Fruit fly (Drosophila melanogaster) whole organism, embryonic: ENCODE measurements around the gene Shaw.

Experiments used
- Asciz ChIP-seq: fragments of 200-800 bp; sonication (Bioruptor generic); optimal IDR thresholded peaks from 2 replicates; lab custom pipeline; 2017; ENCODE audit warnings: missing biosample characterization, mild to moderate bottlenecking, missing genetic modification characterization, missing genetic modification reagents
- Awh ChIP-seq: fragments of 200-800 bp; sonication (Bioruptor generic); IDR thresholded peaks from 2 replicates; pipeline ENCODE4, ENCODE4 v1.3.6; 2022; ENCODE audit warnings: missing biosample characterization, missing genetic modification characterization
- C15 ChIP-seq: fragments of 200-800 bp; sonication (Bioruptor generic); IDR thresholded peaks from 3 replicates; pipeline ENCODE4 v1.3.6; 2022; ENCODE audit warnings: missing biosample characterization, missing genetic modification characterization
- CG11560 ChIP-seq: fragments of 200-800 bp; sonication (Bioruptor generic); IDR thresholded peaks from 3 replicates; pipeline ENCODE4 v1.3.6; 2022; ENCODE audit warnings: missing biosample characterization, missing genetic modification characterization
- CG12942 ChIP-seq: fragments of 200-800 bp; sonication (Bioruptor generic); optimal IDR thresholded peaks from 3 replicates; lab custom pipeline; 2016; ENCODE audit warnings: missing biosample characterization, missing genetic modification characterization
- CG13775 ChIP-seq: fragments of 200-800 bp; sonication (Bioruptor generic); optimal IDR thresholded peaks from 3 replicates; lab custom pipeline; 2017; ENCODE audit warnings: missing biosample characterization, mild to moderate bottlenecking, missing genetic modification characterization
- CG13894 ChIP-seq: fragments of 200-800 bp; sonication (Bioruptor generic); optimal IDR thresholded peaks from 3 replicates; lab custom pipeline; 2018; ENCODE audit warnings: missing biosample characterization, mild to moderate bottlenecking, missing genetic modification characterization, moderate library complexity
- CG15073 ChIP-seq: fragments of 200-800 bp; sonication (Bioruptor generic); optimal IDR thresholded peaks from 2 replicates; lab custom pipeline; 2016; ENCODE audit warnings: missing biosample characterization, missing genetic modification characterization
- CG1529 ChIP-seq: fragments of 200-800 bp; sonication (Bioruptor generic); optimal IDR thresholded peaks from 3 replicates; lab custom pipeline; 2018; ENCODE audit warnings: missing biosample characterization, missing genetic modification characterization
- CG15514 ChIP-seq: fragments of 200-800 bp; sonication (Bioruptor generic); optimal IDR thresholded peaks from 3 replicates; lab custom pipeline; 2017; ENCODE audit warnings: missing biosample characterization, missing genetic modification characterization, mild to moderate bottlenecking, moderate library complexity, missing genetic modification reagents
- CG16779 ChIP-seq: fragments of 200-800 bp; sonication (Bioruptor generic); IDR thresholded peaks from 2 replicates; pipeline ENCODE4 v1.3.6; 2022; ENCODE audit warnings: missing biosample characterization, missing genetic modification characterization
- CG1832 ChIP-seq: fragments of 200-800 bp; sonication (Bioruptor generic); optimal IDR thresholded peaks from 2 replicates; lab custom pipeline; 2017; ENCODE audit warnings: missing biosample characterization, mild to moderate bottlenecking, missing genetic modification characterization, inconsistent platforms
- CG18599 ChIP-seq: fragments of 200-800 bp; sonication (Bioruptor generic); optimal IDR thresholded peaks from 3 replicates; lab custom pipeline; 2017; ENCODE audit warnings: missing biosample characterization, missing genetic modification characterization, mild to moderate bottlenecking, moderate library complexity, missing genetic modification reagents
- CG30403 ChIP-seq: fragments of 200-800 bp; sonication (Bioruptor generic); optimal IDR thresholded peaks from 3 replicates; lab custom pipeline; 2016; ENCODE audit warnings: missing biosample characterization, missing genetic modification characterization
- CG33213 ChIP-seq: fragments of 200-800 bp; sonication (Bioruptor generic); optimal IDR thresholded peaks from 3 replicates; lab custom pipeline; 2016; ENCODE audit warnings: missing biosample characterization, missing genetic modification characterization
- CG8765 ChIP-seq: fragments of 200-800 bp; sonication (Bioruptor generic); IDR thresholded peaks from 2 replicates; pipeline ENCODE4 v1.3.6; 2022; ENCODE audit warnings: missing biosample characterization, missing genetic modification characterization
- CrebB ChIP-seq: fragments of 200-800 bp; sonication (Bioruptor generic); optimal IDR thresholded peaks from 3 replicates; lab custom pipeline; 2018; ENCODE audit warnings: missing biosample characterization, mild to moderate bottlenecking, missing genetic modification characterization
- Deaf1 ChIP-seq: fragments of 200-800 bp; optimal IDR thresholded peaks from 3 replicates; lab custom pipeline; 2019; ENCODE audit warnings: missing biosample characterization, mild to moderate bottlenecking, missing genetic modification characterization, moderate library complexity
- Elba2 ChIP-seq: fragments of 200-800 bp; sonication (Bioruptor generic); optimal IDR thresholded peaks from 3 replicates; lab custom pipeline; 2016; ENCODE audit warnings: missing biosample characterization, missing genetic modification characterization
- Ets65A ChIP-seq: fragments of 200-800 bp; sonication (Bioruptor generic); peaks from one replicate; lab custom pipeline; 2016; ENCODE audit warnings: missing biosample characterization, missing genetic modification characterization
- HLHmδ ChIP-seq: fragments of 200-800 bp; sonication (Bioruptor generic); optimal IDR thresholded peaks from 2 replicates; lab custom pipeline; 2018; ENCODE audit warnings: missing biosample characterization, mild to moderate bottlenecking, missing genetic modification characterization, moderate library complexity
- Hr51 ChIP-seq, 2 experiments: fragments of 200-800 bp; sonication (Bioruptor generic); optimal IDR thresholded peaks; 2 replicates in 1 of 2; 3 replicates in 1 of 2; lab custom pipeline; 2016 to 2018; ENCODE audit warnings: missing biosample characterization in 2 of 2, missing genetic modification characterization in 2 of 2, mild to moderate bottlenecking in 1 of 2, moderate library complexity in 1 of 2
- Hr78 ChIP-seq, 2 experiments: fragments of 200-800 bp in 1 of 2; fragments of >200 bp in 1 of 2; sonication (Bioruptor generic) in 1 of 2; optimal IDR thresholded peaks; 2 replicates each; lab custom pipeline; 2017 to 2019; ENCODE audit warnings: missing biosample characterization in 2 of 2, missing genetic modification characterization in 2 of 2, mild to moderate bottlenecking in 1 of 2, moderate library complexity in 1 of 2
- NC2β ChIP-seq: fragments of 200-800 bp; sonication (Bioruptor generic); optimal IDR thresholded peaks from 2 replicates; lab custom pipeline; 2016; ENCODE audit warnings: missing biosample characterization, missing genetic modification characterization
- Neu2 ChIP-seq: fragments of 200-800 bp; sonication (Bioruptor generic); optimal IDR thresholded peaks from 3 replicates; lab custom pipeline; 2016; ENCODE audit warnings: missing biosample characterization, missing genetic modification characterization, borderline replicate concordance
- Tbp ChIP-seq: fragments of >200 bp; optimal IDR thresholded peaks from 2 replicates; lab custom pipeline; 2018; ENCODE audit warnings: missing biosample characterization, missing genetic modification characterization
- ac ChIP-seq: fragments of 200-800 bp; sonication (Bioruptor generic); optimal IDR thresholded peaks from 3 replicates; lab custom pipeline; 2017; ENCODE audit warnings: missing biosample characterization, mild to moderate bottlenecking, missing genetic modification characterization
- amos ChIP-seq: fragments of 200-800 bp; sonication (Bioruptor generic); IDR thresholded peaks from 2 replicates; pipeline ENCODE4 v1.3.6; 2022; ENCODE audit warnings: missing biosample characterization, missing genetic modification characterization; ENCODE audit not compliant: partially characterized antibody
- bigmax ChIP-seq: fragments of 200-800 bp; sonication (Bioruptor generic); optimal IDR thresholded peaks from 2 replicates; lab custom pipeline; 2018; ENCODE audit warnings: missing biosample characterization, mild to moderate bottlenecking, missing genetic modification characterization
- bowl ChIP-seq: fragments of 200-800 bp; sonication (Bioruptor generic); IDR thresholded peaks from 2 replicates; pipeline ENCODE4 v1.3.6; 2022; ENCODE audit warnings: missing biosample characterization, missing genetic modification characterization
- bsh ChIP-seq, 2 experiments: fragments of 200-800 bp; sonication (Bioruptor generic); optimal IDR thresholded peaks; 2 replicates each; lab custom pipeline; 2017 to 2018; ENCODE audit warnings: mild to moderate bottlenecking in 2 of 2, missing biosample characterization in 2 of 2, missing genetic modification characterization in 2 of 2, moderate library complexity in 1 of 2
- chm ChIP-seq: fragments of 200-800 bp; sonication (Bioruptor generic); IDR thresholded peaks from 2 replicates; pipeline ENCODE4 v1.3.6; 2022; ENCODE audit warnings: missing biosample characterization, missing genetic modification characterization
- ci ChIP-seq: fragments of 200-800 bp; sonication (Bioruptor generic); IDR thresholded peaks from 3 replicates; pipeline ENCODE4 v1.3.6; 2022; ENCODE audit warnings: missing biosample characterization, missing genetic modification characterization
- crp ChIP-seq, 2 experiments: fragments of 200-800 bp; sonication (Bioruptor generic); optimal IDR thresholded peaks; 2 replicates in 1 of 2; 3 replicates in 1 of 2; lab custom pipeline; 2017; ENCODE audit warnings: missing biosample characterization in 2 of 2, missing genetic modification characterization in 2 of 2, mild to moderate bottlenecking in 1 of 2, moderate library complexity in 1 of 2
- dpn ChIP-seq, 2 experiments: fragments of 200-800 bp; sonication (Bioruptor generic); optimal IDR thresholded peaks; 3 replicates each; lab custom pipeline; 2016; ENCODE audit warnings: missing biosample characterization in 2 of 2, missing genetic modification characterization in 2 of 2
- gfzf ChIP-seq: fragments of 200-800 bp; sonication (Bioruptor generic); optimal IDR thresholded peaks from 2 replicates; lab custom pipeline; 2016; ENCODE audit warnings: missing biosample characterization, mild to moderate bottlenecking, missing genetic modification characterization, moderate library complexity
- gt ChIP-seq: fragments of 200-800 bp; sonication (Bioruptor generic); IDR thresholded peaks from 2 replicates; pipeline ENCODE4 v1.3.6; 2022; ENCODE audit warnings: missing biosample characterization, missing genetic modification characterization
- insv ChIP-seq, 2 experiments: fragments of 200-800 bp; sonication (Bioruptor generic); optimal IDR thresholded peaks; 3 replicates each; lab custom pipeline; 2016 to 2018; ENCODE audit warnings: missing biosample characterization in 2 of 2, missing genetic modification characterization in 2 of 2
- inv ChIP-seq: fragments of 200-800 bp; sonication (Bioruptor generic); IDR thresholded peaks from 2 replicates; pipeline ENCODE4 v1.3.6; 2022; ENCODE audit warnings: missing biosample characterization, missing genetic modification characterization; ENCODE audit not compliant: partially characterized antibody
- lov ChIP-seq, 2 experiments: fragments of 200-800 bp in 1 of 2; fragments of >200 bp in 1 of 2; sonication (Bioruptor generic) in 1 of 2; IDR thresholded peaks in 1 of 2; optimal IDR thresholded peaks in 1 of 2; 2 replicates in 1 of 2; 3 replicates in 1 of 2; pipeline versions ENCODE4 v1.3.6 to Lab custom; 2017 to 2022; ENCODE audit warnings: missing biosample characterization in 1 of 2, missing genetic modification characterization in 1 of 2
- mam ChIP-seq: fragments of 200-800 bp; sonication (Bioruptor generic); optimal IDR thresholded peaks from 3 replicates; lab custom pipeline; 2016; ENCODE audit warnings: missing biosample characterization, missing genetic modification characterization
- mld ChIP-seq: fragments of 200-800 bp; sonication (Bioruptor generic); IDR thresholded peaks from 3 replicates; pipeline ENCODE4 v1.3.6; 2022; ENCODE audit warnings: missing biosample characterization, missing genetic modification characterization; ENCODE audit not compliant: partially characterized antibody
- nom ChIP-seq: fragments of 200-800 bp; sonication (Bioruptor generic); optimal IDR thresholded peaks from 2 replicates; lab custom pipeline; 2017; ENCODE audit warnings: missing biosample characterization, missing genetic modification characterization, mild to moderate bottlenecking, moderate library complexity, missing genetic modification reagents
- otp ChIP-seq: fragments of 200-800 bp; sonication (Bioruptor generic); IDR thresholded peaks from 3 replicates; pipeline ENCODE4, ENCODE4 v1.3.6; 2022; ENCODE audit warnings: missing biosample characterization, missing genetic modification characterization
- pum ChIP-seq: fragments of 200-800 bp; sonication (Bioruptor generic); optimal IDR thresholded peaks from 2 replicates; lab custom pipeline; 2016; ENCODE audit warnings: missing biosample characterization, missing genetic modification characterization
- rib ChIP-seq: fragments of 200-800 bp; sonication (Bioruptor generic); IDR thresholded peaks from 2 replicates; pipeline ENCODE4 v1.3.6; 2022; ENCODE audit warnings: missing biosample characterization, missing genetic modification characterization
- tap ChIP-seq: fragments of 200-800 bp; optimal IDR thresholded peaks from 3 replicates; lab custom pipeline; 2019; ENCODE audit warnings: missing biosample characterization, mild to moderate bottlenecking, missing genetic modification characterization, moderate library complexity
- twi ChIP-seq: fragments of 200-800 bp; optimal IDR thresholded peaks from 2 replicates; lab custom pipeline; 2019; ENCODE audit warnings: missing biosample characterization, mild to moderate bottlenecking, missing genetic modification characterization, moderate library complexity

Gene Shaw

dm6 chr2L:3776614-3777196, 58.7 kb downstream of the Shaw start (continued):
- TF ChIP-seq CG15514 (GFP tag; lab: Kevin White, UChicago) (peak; percentile 37), rib (GFP tag; lab: Robert Waterston, UW) (no peak), CG15073 (GFP tag; lab: Kevin White, UChicago) (no peak), CG13775 (GFP tag; lab: Kevin White, UChicago) (peak; percentile 83), HLHmδ (no peak), CG16779 (GFP tag; lab: Robert Waterston, UW) (no peak), CrebB (tag; lab: Kevin White, UChicago) (peak; percentile 64), bsh (GFP tag; optimal IDR thresholded peaks at IDR 0.05; lab: Kevin White, UChicago) (peak; percentile 74 to 86), amos (no peak), C15 (GFP tag; lab: Robert Waterston, UW) (no peak), CG30403 (GFP tag; lab: Kevin White, UChicago) (peak; percentile 82), tap (tag; lab: Kevin White, UChicago) (peak; percentile 93), gfzf (GFP tag; lab: Kevin White, UChicago) (no peak), bowl (peak; percentile 75), mam (GFP tag; lab: Kevin White, UChicago) (no peak), otp (GFP tag; lab: Robert Waterston, UW) (peak; percentile 6; the same call in 2 of the 3 replicates), nom (GFP tag; lab: Kevin White, UChicago) (peak; percentile 89), CG8765 (GFP tag; lab: Robert Waterston, UW) (peak; percentile 58; the same call in 1 of the 2 replicates), chm (GFP tag; lab: Robert Waterston, UW) (peak; percentile 67; the same call in 1 of the 2 replicates), Awh (peak; percentile 86), Hr78 (GFP tag; optimal IDR thresholded peaks at IDR 0.05; lab: Kevin White, UChicago) (peak in 1 of 2 experiments; percentile 55), Asciz (GFP tag; lab: Kevin White, UChicago) (peak; percentile 82), twi (tag; lab: Kevin White, UChicago) (peak; percentile 90), CG12942 (peak; percentile 70), CG18599 (GFP tag; lab: Kevin White, UChicago) (peak; percentile 82), Hr51 (GFP tag; optimal IDR thresholded peaks at IDR 0.05; lab: Kevin White, UChicago) (peak; percentile 20 to 93), CG11560 (tag; lab: Robert Waterston, UW) (0 out of 3 replicates have a peak, but pooled peaks have one; percentile 63), Elba2 (peak; percentile 35), lov (optimal IDR thresholded peaks at IDR 0.05; lab: Kevin White, UChicago) (no peak), lov (GFP tag; IDR thresholded peaks at IDR 0.05; lab: Robert Waterston, UW) (no peak; the same call in 2 of the 3 replicates), CG1529 (peak; percentile 74), crp (GFP tag; optimal IDR thresholded peaks at IDR 0.05; lab: Kevin White, UChicago) (peak in 1 of 2 experiments; percentile 35), CG13894 (peak; percentile 50), ac (peak; percentile 71), bigmax (GFP tag; lab: Kevin White, UChicago) (no peak), Neu2 (no peak), pum (GFP tag; lab: Kevin White, UChicago) (no peak), Deaf1 (peak; percentile 74), ci (GFP tag; lab: Robert Waterston, UW) (peak; percentile 82), NC2β (GFP tag; lab: Kevin White, UChicago) (peak; percentile 10), Ets65A (peak; percentile 22), mld (no peak), CG33213 (GFP tag; lab: Kevin White, UChicago) (no peak), dpn (GFP tag; optimal IDR thresholded peaks at IDR 0.05; lab: Kevin White, UChicago) (peak in 1 of 2 experiments; percentile 78), insv (GFP tag; optimal IDR thresholded peaks at IDR 0.05; lab: Kevin White, UChicago) (peak in 1 of 2 experiments; percentile 36), Tbp (GFP tag; lab: Kevin White, UChicago) (no peak), gt (peak; percentile 16; the same call in 1 of the 2 replicates), inv (no peak), CG1832 (GFP tag; lab: Kevin White, UChicago) (no peak)
